Worm (Caenorhabditis elegans) whole organism, early embryonic: ENCODE measurements around the gene srh-145.

ENCODE experiments used
- F13C5.2 ChIP-seq: sonication (generic microtip); optimal IDR thresholded peaks from 2 replicates; lab custom pipeline; 2017; ENCODE audit warnings: mild to moderate bottlenecking, missing genetic modification characterization, inconsistent platforms, missing compliant biosample characterization
- aly-1 ChIP-seq: sonication (generic microtip); optimal IDR thresholded peaks from 2 replicates; lab custom pipeline; 2016; ENCODE audit warnings: missing genetic modification characterization, missing compliant biosample characterization
- ama-1 ChIP-seq: fragments of 150-350 bp; optimal IDR thresholded peaks from 2 replicates; lab custom pipeline; 2014
- ceh-13 ChIP-seq: fragments of 200-800 bp; sonication (Bioruptor generic); optimal IDR thresholded peaks from 2 replicates; lab custom pipeline; 2018; ENCODE audit warnings: mild to moderate bottlenecking, missing genetic modification characterization, missing compliant biosample characterization
- ceh-36 ChIP-seq: sonication (generic microtip); optimal IDR thresholded peaks from 2 replicates; lab custom pipeline; 2016; ENCODE audit warnings: missing genetic modification characterization, inconsistent platforms, missing compliant biosample characterization
- ets-7 ChIP-seq: sonication (generic microtip); optimal IDR thresholded peaks from 2 replicates; lab custom pipeline; 2016; ENCODE audit warnings: missing genotype, missing genetic modification characterization, missing compliant biosample characterization
- flt-1 ChIP-seq: fragments of 200-800 bp; sonication (Bioruptor generic); IDR thresholded peaks from 2 replicates; pipeline ENCODE4 v1.3.6; 2022; ENCODE audit warnings: missing genetic modification characterization, missing compliant biosample characterization
- hnd-1 ChIP-seq: sonication (generic microtip); optimal IDR thresholded peaks from 2 replicates; lab custom pipeline; 2016; ENCODE audit warnings: missing genetic modification characterization, missing compliant biosample characterization
- scrt-1 ChIP-seq: fragments of 200-800 bp; sonication (Bioruptor generic); IDR thresholded peaks from 2 replicates; pipeline ENCODE4 v1.3.6; 2022; ENCODE audit warnings: missing genetic modification characterization, missing compliant biosample characterization
- tbx-11 ChIP-seq: fragments of 200-800 bp; sonication (Bioruptor generic); IDR thresholded peaks from 2 replicates; pipeline ENCODE4 v1.3.6; 2022; ENCODE audit warnings: missing genetic modification characterization, missing compliant biosample characterization
- tra-4 ChIP-seq: sonication (generic microtip); optimal IDR thresholded peaks from 2 replicates; lab custom pipeline; 2017; ENCODE audit warnings: missing genetic modification characterization, missing compliant biosample characterization

- no peak for TF ChIP-seq aly-1 (tag; lab: Kevin White, UChicago)
- no peak for TF ChIP-seq ama-1 (lab: Kevin White, UChicago)
- TF ChIP-seq flt-1, result no peak
- no peak for TF ChIP-seq tra-4 (tag; lab: Kevin White, UChicago)
- no peak for TF ChIP-seq ceh-13 (GFP tag; lab: Kevin White, UChicago)
- no peak for TF ChIP-seq hnd-1 (tag; lab: Kevin White, UChicago)
- TF ChIP-seq tbx-11, result no peak
- no peak for TF ChIP-seq ceh-36 (tag; lab: Kevin White, UChicago)
- TF ChIP-seq scrt-1 (GFP tag; lab: Robert Waterston, UW), result no peak
- no peak for TF ChIP-seq F13C5.2 (tag; lab: Kevin White, UChicago)
- TF ChIP-seq ets-7 (tag; lab: Kevin White, UChicago), result no peak
Observed at ce11 chrV:16420696-16421095, 10.2 kb downstream of the srh-145 start, which contains the start of gene srw-48.
